Worm (Caenorhabditis elegans) whole organism, young adult: Measurements from ENCODE around the gene myo-3.

Experiments
- B0035.1 ChIP-seq: sonication (generic microtip); optimal IDR thresholded peaks from 2 replicates; lab custom pipeline; 2016; ENCODE audit warnings: missing genetic modification characterization, mild to moderate bottlenecking, missing compliant biosample characterization, missing genotype, missing genetic modification reagents
- F57A8.1 ChIP-seq: fragments of 200-800 bp; sonication (Bioruptor generic); optimal IDR thresholded peaks from 2 replicates; lab custom pipeline; 2018; ENCODE audit warnings: mild to moderate bottlenecking, missing genetic modification characterization, moderate library complexity, missing compliant biosample characterization
- Y79H2A.3 ChIP-seq: fragments of 200-800 bp; sonication (Bioruptor generic); conservative IDR thresholded peaks from 2 replicates; pipeline ENCODE4 v1.3.6; 2022; ENCODE audit warnings: missing genetic modification reagents, missing genetic modification characterization, missing compliant biosample characterization
- ama-1 ChIP-seq, 3 experiments: fragments of 150-350 bp in 1 of 3; sonication (generic microtip) in 2 of 3; optimal IDR thresholded peaks; 2 replicates each; lab custom pipeline; 2014 to 2018; ENCODE audit warnings: missing biosample characterization in 2 of 3, missing genetic modification characterization in 2 of 3, missing genetic modification reagents in 2 of 3
- ceh-27 ChIP-seq: fragments of 200-800 bp; sonication (Bioruptor generic); optimal IDR thresholded peaks from 2 replicates; lab custom pipeline; 2018; ENCODE audit warnings: mild to moderate bottlenecking, missing genetic modification characterization, moderate library complexity, missing compliant biosample characterization
- dpl-1 ChIP-seq: fragments of 150-350 bp; optimal IDR thresholded peaks from 2 replicates; lab custom pipeline; 2014; ENCODE audit warnings: missing biosample characterization, missing genetic modification reagents, missing genetic modification characterization
- hmg-1.2 ChIP-seq: fragments of 200-800 bp; sonication (Bioruptor generic); IDR thresholded peaks from 2 replicates; pipeline ENCODE4 v1.3.6; 2022; ENCODE audit warnings: missing genetic modification reagents, missing genetic modification characterization, missing compliant biosample characterization
- let-607 ChIP-seq, 2 experiments: fragments of 200-800 bp in 1 of 2; sonication (Bioruptor generic) in 1 of 2; sonication (generic microtip) in 1 of 2; optimal IDR thresholded peaks; 2 replicates each; lab custom pipeline; 2016 to 2018; ENCODE audit warnings: mild to moderate bottlenecking in 2 of 2, missing compliant biosample characterization in 2 of 2, missing genetic modification characterization in 2 of 2, moderate library complexity in 2 of 2, missing genotype in 1 of 2
- madf-3 ChIP-seq: fragments of 200-800 bp; sonication (Bioruptor generic); IDR thresholded peaks from 2 replicates; pipeline ENCODE4 v1.3.6; 2022; ENCODE audit warnings: missing genetic modification reagents, missing genetic modification characterization, missing compliant biosample characterization
- mel-28 ChIP-seq: sonication (generic microtip); optimal IDR thresholded peaks from 2 replicates; lab custom pipeline; 2016; ENCODE audit warnings: borderline replicate concordance, mild to moderate bottlenecking, missing genetic modification characterization, missing compliant biosample characterization
- tbx-9 ChIP-seq: sonication (generic microtip); optimal IDR thresholded peaks from 2 replicates; lab custom pipeline; 2016; ENCODE audit warnings: borderline replicate concordance, missing genetic modification characterization, inconsistent platforms, missing compliant biosample characterization
- tlf-1 ChIP-seq: fragments of 200-800 bp; sonication (Bioruptor generic); optimal IDR thresholded peaks from 2 replicates; lab custom pipeline; 2018; ENCODE audit warnings: mild to moderate bottlenecking, missing genetic modification characterization, missing compliant biosample characterization
- ztf-18 ChIP-seq: sonication (generic microtip); optimal IDR thresholded peaks from 2 replicates; lab custom pipeline; 2016; ENCODE audit warnings: missing genotype, mild to moderate bottlenecking, missing genetic modification characterization, missing compliant biosample characterization
- ztf-22 ChIP-seq: fragments of 200-800 bp; sonication (Bioruptor generic); optimal IDR thresholded peaks from 2 replicates; lab custom pipeline; 2018; ENCODE audit warnings: mild to moderate bottlenecking, missing genetic modification characterization, moderate library complexity, missing compliant biosample characterization

The myo-3 gene

ce11 chrV:12181310-12181709 is 52.8 kb downstream of the myo-3 start, which contains the start of gene elpc-3:
Gene elpc-3 (minus strand): TSS chrV:12181410.
- no peak for TF ChIP-seq ama-1 (optimal IDR thresholded peaks at IDR 0.05; lab: Kevin White, UChicago)
- TF ChIP-seq ama-1 (GFP tag; optimal IDR thresholded peaks at IDR 0.05; lab: Kevin White, UChicago): peak in 1 of 2 experiments; percentile 27
- TF ChIP-seq ztf-18: no peak
- no peak for TF ChIP-seq B0035.1 (tag; lab: Kevin White, UChicago)
- no peak for TF ChIP-seq F57A8.1

ce11 chrV:12179338-12179737 is 54.8 kb downstream of the myo-3 start, which contains the start of gene clec-224:
Gene clec-224 (minus strand): TSS chrV:12179438.
- TF ChIP-seq madf-3 (no peak), ceh-27 (no peak), mel-28 (tag; lab: Kevin White, UChicago) (no peak), Y79H2A.3 (GFP tag; lab: Robert Waterston, UW) (no peak), let-607 (tag; optimal IDR thresholded peaks at IDR 0.05; lab: Kevin White, UChicago) (no peak), ztf-22 (no peak), tlf-1 (no peak), dpl-1 (GFP tag; lab: Kevin White, UChicago) (no peak), tbx-9 (tag; lab: Kevin White, UChicago) (no peak), ztf-18 (no peak), hmg-1.2 (GFP tag; lab: Robert Waterston, UW) (no peak)
